Worm (Caenorhabditis elegans) whole organism, late embryonic: ENCODE results near the gene nhr-258.

ENCODE experiments used
- K02D7.2 ChIP-seq: sonication (generic microtip); optimal IDR thresholded peaks from 2 replicates; lab custom pipeline; 2017; ENCODE audit warnings: mild to moderate bottlenecking, missing genetic modification characterization, missing compliant biosample characterization
- ahr-1 ChIP-seq: sonication (generic microtip); optimal IDR thresholded peaks from 2 replicates; lab custom pipeline; 2016; ENCODE audit warnings: missing genetic modification characterization, missing compliant biosample characterization
- ama-1 ChIP-seq: fragments of 150-350 bp; optimal IDR thresholded peaks from 2 replicates; lab custom pipeline; 2014
- ceh-14 ChIP-seq: sonication (generic microtip); optimal IDR thresholded peaks from 2 replicates; lab custom pipeline; 2016; ENCODE audit warnings: missing genotype, missing genetic modification characterization, missing compliant biosample characterization
- gmeb-2 ChIP-seq: sonication (generic microtip); optimal IDR thresholded peaks from 2 replicates; lab custom pipeline; 2016; ENCODE audit warnings: missing genetic modification characterization, inconsistent platforms, missing compliant biosample characterization
- hlh-15 ChIP-seq: sonication (generic microtip); optimal IDR thresholded peaks from 2 replicates; lab custom pipeline; 2016; ENCODE audit warnings: missing genetic modification characterization, missing compliant biosample characterization
- madf-2 ChIP-seq: sonication (generic microtip); optimal IDR thresholded peaks from 2 replicates; lab custom pipeline; 2017; ENCODE audit warnings: missing genetic modification characterization, missing compliant biosample characterization
- nfya-1 ChIP-seq: sonication (generic microtip); optimal IDR thresholded peaks from 2 replicates; lab custom pipeline; 2017; ENCODE audit warnings: missing genetic modification characterization, mild to moderate bottlenecking, missing compliant biosample characterization, antibody characterized with exemption, moderate library complexity
- nhr-11 ChIP-seq: fragments of 150-350 bp; optimal IDR thresholded peaks from 2 replicates; lab custom pipeline; 2014; ENCODE audit warnings: missing biosample characterization, missing genetic modification characterization
- pqm-1 ChIP-seq: sonication (generic microtip); optimal IDR thresholded peaks from 2 replicates; lab custom pipeline; 2016; ENCODE audit warnings: missing genetic modification characterization, missing compliant biosample characterization
- tbx-2 ChIP-seq: sonication (generic microtip); optimal IDR thresholded peaks from 2 replicates; lab custom pipeline; 2016; ENCODE audit warnings: missing genetic modification characterization, missing compliant biosample characterization

ce11 chrIV:8023861-8024260, 20.9 kb upstream of the nhr-258 start:
- TF ChIP-seq madf-2 (tag; lab: Kevin White, UChicago) (no peak), ceh-14 (tag; lab: Kevin White, UChicago) (no peak), tbx-2 (tag; lab: Kevin White, UChicago) (no peak), pqm-1 (tag; lab: Kevin White, UChicago) (no peak), nfya-1 (tag; lab: Kevin White, UChicago) (no peak), ahr-1 (no peak), ama-1 (lab: Kevin White, UChicago) (no peak), K02D7.2 (tag; lab: Kevin White, UChicago) (no peak), hlh-15 (tag; lab: Kevin White, UChicago) (no peak), nhr-11 (tag; lab: Kevin White, UChicago) (no peak), gmeb-2 (tag; lab: Kevin White, UChicago) (no peak)
